Worm (Caenorhabditis elegans): ENCODE data around the gene M163.11.

ce11 chrX:14503800-14504550 is 24.8 kb downstream of the M163.11 start, which contains the start of gene M163.1:
- no peak for TF ChIP-seq rbr-2 (tag; optimal IDR thresholded peaks at IDR 0.05)
- TF ChIP-seq mep-1 (tag; optimal IDR thresholded peaks at IDR 0.05), result no peak
- TF ChIP-seq ceh-28 (tag; optimal IDR thresholded peaks at IDR 0.05), result no peak
- TF ChIP-seq Y48G9A.11 (GFP tag; IDR thresholded peaks at IDR 0.05), result no peak
- TF ChIP-seq zfp-2 (tag; optimal IDR thresholded peaks at IDR 0.05), result no peak
- TF ChIP-seq ZK546.5 (tag; optimal IDR thresholded peaks at IDR 0.05), result no peak
- TF ChIP-seq ceh-82 (tag; optimal IDR thresholded peaks at IDR 0.05), result no peak
- TF ChIP-seq pqm-1 (tag; optimal IDR thresholded peaks at IDR 0.05), result peak; percentile 49
- no peak for TF ChIP-seq nhr-237 (tag; optimal IDR thresholded peaks at IDR 0.05)
- TF ChIP-seq R02D3.7 (tag; optimal IDR thresholded peaks at IDR 0.05), result no peak

Measured in whole organism, L4 larva.